Fruit fly (Drosophila melanogaster) whole organism, wandering third instar larva: ENCODE data around the gene CG31638.

Experiments
- Abd-B ChIP-seq: fragments of >200 bp; optimal IDR thresholded peaks from 2 replicates; lab custom pipeline; 2017; ENCODE audit warnings: missing biosample characterization, missing genetic modification characterization
- br ChIP-seq: fragments of 200-800 bp; sonication (Bioruptor generic); optimal IDR thresholded peaks from 2 replicates; lab custom pipeline; 2016; ENCODE audit warnings: missing biosample characterization, missing genetic modification characterization
- usp ChIP-seq: fragments of >200 bp; optimal IDR thresholded peaks from 2 replicates; lab custom pipeline; 2017; ENCODE audit warnings: missing biosample characterization, missing genetic modification characterization

DNA sequence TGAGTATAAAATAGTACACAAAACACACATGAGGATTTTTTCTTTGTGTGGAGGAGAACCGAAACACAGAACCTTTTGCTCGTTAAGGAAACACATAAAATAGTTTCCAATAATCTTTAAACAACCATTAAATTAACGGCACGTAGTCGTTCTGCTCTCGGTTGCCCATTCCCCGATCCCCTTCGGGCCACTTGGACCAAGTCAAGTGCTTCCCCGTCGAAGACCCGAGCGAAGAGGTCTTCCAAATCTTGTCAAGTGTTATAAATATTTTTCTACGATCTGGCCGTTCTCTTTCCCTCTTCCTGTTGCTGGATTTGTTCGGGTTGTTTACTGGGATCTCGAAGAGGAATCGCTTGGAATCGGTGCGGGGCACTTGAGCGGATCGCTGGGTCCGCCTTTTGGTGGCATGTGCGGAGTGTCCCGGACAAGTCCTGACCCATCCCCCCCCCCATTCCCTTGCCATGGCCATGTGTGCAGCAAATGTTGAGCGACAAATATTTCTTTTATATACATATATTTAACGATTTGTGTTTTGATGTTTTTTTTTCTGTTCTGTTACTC is 40.2 kb downstream of the CG31638 start:
- TF ChIP-seq Abd-B (GFP tag; lab: Kevin White, UChicago): no peak
- no peak for TF ChIP-seq br (GFP tag; lab: Kevin White, UChicago)
- TF ChIP-seq usp (GFP tag; lab: Kevin White, UChicago): no peak
